Comparison of ENCODE assay signal across 4 fruit fly cellular contexts in the genomic region with DNA sequence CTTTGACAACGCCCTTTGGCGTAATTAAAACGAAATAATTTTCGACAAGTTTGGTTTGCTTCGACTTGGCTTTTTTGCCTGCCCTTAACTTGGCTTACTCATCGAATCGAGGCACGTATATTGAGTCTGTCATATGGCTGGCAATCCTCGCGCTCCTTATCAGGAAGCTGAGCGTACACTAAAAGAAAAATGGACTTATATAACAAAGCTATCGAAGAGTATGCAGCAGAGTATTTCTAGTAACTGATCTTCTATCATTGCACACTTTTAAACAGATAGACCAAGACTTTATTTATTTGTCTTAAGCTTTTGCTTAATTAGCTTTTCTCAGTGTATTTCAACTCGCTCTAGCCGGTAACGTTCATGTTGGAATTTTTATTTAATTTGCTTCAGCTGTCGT.
TF ChIP-seq lines count a peak whose summit lies in the region.

No protein-coding gene starts in this region.

- TF ChIP-seq CTCF in whole organism, embryonic (GFP tag; optimal IDR thresholded peaks at IDR 0.05; lab: Kevin White, UChicago) = no peak

TF ChIP-seq in whole organism, embryonic, 481 proteins besides CTCF, POLR2A, EP300 and RAD21:
- TF ChIP-seq H2.0 (GFP tag; IDR thresholded peaks at IDR 0.05; lab: Robert Waterston, UW) (0 out of 2 replicates have a peak, but pooled peaks have one; percentile 15), Ets65A (GFP tag; lab: Kevin White, UChicago) (peak; percentile 41), gcm2 (GFP tag; optimal IDR thresholded peaks at IDR 0.05; lab: Kevin White, UChicago) (no peak), row (GFP tag; IDR thresholded peaks at IDR 0.05; lab: Robert Waterston, UW) (0 out of 3 replicates have a peak, but pooled peaks have one; percentile 16), bsh (GFP tag; optimal IDR thresholded peaks at IDR 0.05; lab: Kevin White, UChicago) (peak in 1 of 2 experiments; percentile 0), Med (GFP tag; lab: Kevin White, UChicago) (peak; percentile 57), CG14667 (GFP tag; IDR thresholded peaks at IDR 0.05; lab: Robert Waterston, UW) (no peak), Pdp1 (GFP tag; optimal IDR thresholded peaks at IDR 0.05; lab: Kevin White, UChicago) (peak in 1 of 2 experiments; percentile 63), gem (tag; optimal IDR thresholded peaks at IDR 0.05; lab: Kevin White, UChicago) (peak; percentile 21)

TF ChIP-seq in whole organism, prepupa, 60 proteins besides CTCF, POLR2A, EP300 and RAD21:
- TF ChIP-seq CG10631 (GFP tag; optimal IDR thresholded peaks at IDR 0.05; lab: Kevin White, UChicago) (peak; percentile 13), Eip78C (GFP tag; lab: Kevin White, UChicago) (peak; percentile 58), CG6854 (GFP tag; optimal IDR thresholded peaks at IDR 0.05; lab: Kevin White, UChicago) (no peak), svp (GFP tag; lab: Kevin White, UChicago) (peak; percentile 77), ss (GFP tag; optimal IDR thresholded peaks at IDR 0.05; lab: Kevin White, UChicago) (peak in 1 of 2 experiments; percentile 41), CG4318 (GFP tag; optimal IDR thresholded peaks at IDR 0.05; lab: Kevin White, UChicago) (no peak), topi (GFP tag; optimal IDR thresholded peaks at IDR 0.05; lab: Kevin White, UChicago) (peak; percentile 28), Hr39 (GFP tag; optimal IDR thresholded peaks at IDR 0.05; lab: Kevin White, UChicago) (peak; percentile 8), CG6163 (GFP tag; IDR thresholded peaks at IDR 0.05; lab: Robert Waterston, UW) (peak; percentile 46; the same call in 1 of the 3 replicates), cyc (GFP tag; optimal IDR thresholded peaks at IDR 0.05; lab: Kevin White, UChicago) (peak; percentile 17), CG3919 (GFP tag; optimal IDR thresholded peaks at IDR 0.05; lab: Kevin White, UChicago) (peak; percentile 42)

TF ChIP-seq in whole organism, pupa, 21 proteins besides CTCF, POLR2A, EP300 and RAD21:
- TF ChIP-seq CG9948 (tag; optimal IDR thresholded peaks at IDR 0.05; lab: Kevin White, UChicago) (no peak), CG15710 (tag; optimal IDR thresholded peaks at IDR 0.05; lab: Kevin White, UChicago) (peak; percentile 34), fd96Ca (GFP tag; IDR thresholded peaks at IDR 0.05; lab: Robert Waterston, UW) (no peak), CG12605 (GFP tag; IDR thresholded peaks at IDR 0.05; lab: Robert Waterston, UW) (no peak), gl (tag; optimal IDR thresholded peaks at IDR 0.05; lab: Kevin White, UChicago) (no peak), CG10348 (GFP tag; IDR thresholded peaks at IDR 0.05; lab: Robert Waterston, UW) (no peak)

TF ChIP-seq in whole organism, wandering third instar larva, 38 proteins besides CTCF, POLR2A, EP300 and RAD21:
- TF ChIP-seq N (GFP tag; optimal IDR thresholded peaks at IDR 0.05; lab: Kevin White, UChicago) (no peak), Vsx2 (GFP tag; optimal IDR thresholded peaks at IDR 0.05; lab: Kevin White, UChicago; ENCODE audit: partially characterized antibody) (no peak), woc (GFP tag; optimal IDR thresholded peaks at IDR 0.05; lab: Kevin White, UChicago) (no peak), dmrt93B (GFP tag; optimal IDR thresholded peaks at IDR 0.05; lab: Kevin White, UChicago) (no peak), h (GFP tag; optimal IDR thresholded peaks at IDR 0.05; lab: Kevin White, UChicago) (peak; percentile 32), dsf (GFP tag; optimal IDR thresholded peaks at IDR 0.05; lab: Kevin White, UChicago; ENCODE audit: borderline replicate concordance) (no peak)

Comparison
In these comparisons a context has a peak if more than half of its experiments do, and no peak if none do; other contexts are left out.
1. Of the 7 proteins assayed by ChIP-seq in both whole organism, embryonic and whole organism, prepupa: peak only in whole organism, embryonic: none; only in whole organism, prepupa: Hr39; in both: none; in neither: 6.